Fruit fly (Drosophila melanogaster): ENCODE results near the gene Hr38.

The Hr38 gene

DNA sequence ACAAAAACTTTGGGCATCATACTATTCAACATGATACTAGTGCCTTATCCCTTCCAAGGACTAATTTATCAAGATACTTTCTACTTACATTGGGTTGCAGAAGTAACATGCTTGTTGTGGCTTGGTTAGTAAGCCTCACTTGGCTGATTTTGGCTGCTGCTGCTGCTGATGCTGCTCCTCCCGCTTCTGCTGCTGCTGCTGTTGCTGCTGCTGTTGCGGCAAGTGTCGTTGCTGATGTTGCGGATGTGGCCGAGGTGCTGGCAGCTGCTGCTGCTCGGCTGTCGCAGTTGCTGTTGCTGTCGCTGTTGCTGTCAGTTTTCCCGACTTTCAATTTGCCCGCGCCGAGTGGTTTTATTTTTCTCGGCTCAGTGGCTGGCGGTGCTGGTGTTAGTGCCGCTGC is 24.3 kb downstream of the Hr38 start:
- TF ChIP-seq ttk (optimal IDR thresholded peaks at IDR 0.05) (no peak), psq (optimal IDR thresholded peaks at IDR 0.05) (no peak), Myc (optimal IDR thresholded peaks at IDR 0.05) (no peak), Sin3A (optimal IDR thresholded peaks at IDR 0.05) (no peak), h (optimal IDR thresholded peaks at IDR 0.05) (no peak), insv (optimal IDR thresholded peaks at IDR 0.05) (no peak)

DNA sequence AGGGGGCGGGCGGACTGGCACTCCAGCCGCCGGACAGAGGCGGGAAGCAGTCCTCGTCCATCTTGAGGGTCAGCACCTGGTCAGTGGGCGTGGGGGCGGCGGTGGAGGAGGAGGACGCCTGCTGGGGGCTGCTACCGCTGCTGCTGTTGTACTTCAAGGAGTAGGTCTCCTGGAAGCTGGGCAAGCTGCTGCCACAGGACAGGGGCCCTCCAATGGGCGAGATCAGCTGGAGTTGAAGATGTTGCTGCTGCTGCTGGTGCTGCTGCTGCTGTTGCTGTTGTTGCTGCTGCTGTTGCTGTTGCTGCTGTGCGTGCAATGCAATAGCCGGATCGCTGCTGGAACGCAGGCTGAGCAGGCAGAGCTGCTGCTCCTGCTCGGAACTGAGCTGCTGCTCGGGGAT is 25.7 kb downstream of the Hr38 start:
- TF ChIP-seq Myc (optimal IDR thresholded peaks at IDR 0.05) (no peak), Sin3A (optimal IDR thresholded peaks at IDR 0.05) (no peak), insv (optimal IDR thresholded peaks at IDR 0.05) (no peak), h (optimal IDR thresholded peaks at IDR 0.05) (no peak), psq (optimal IDR thresholded peaks at IDR 0.05) (no peak)

DNA sequence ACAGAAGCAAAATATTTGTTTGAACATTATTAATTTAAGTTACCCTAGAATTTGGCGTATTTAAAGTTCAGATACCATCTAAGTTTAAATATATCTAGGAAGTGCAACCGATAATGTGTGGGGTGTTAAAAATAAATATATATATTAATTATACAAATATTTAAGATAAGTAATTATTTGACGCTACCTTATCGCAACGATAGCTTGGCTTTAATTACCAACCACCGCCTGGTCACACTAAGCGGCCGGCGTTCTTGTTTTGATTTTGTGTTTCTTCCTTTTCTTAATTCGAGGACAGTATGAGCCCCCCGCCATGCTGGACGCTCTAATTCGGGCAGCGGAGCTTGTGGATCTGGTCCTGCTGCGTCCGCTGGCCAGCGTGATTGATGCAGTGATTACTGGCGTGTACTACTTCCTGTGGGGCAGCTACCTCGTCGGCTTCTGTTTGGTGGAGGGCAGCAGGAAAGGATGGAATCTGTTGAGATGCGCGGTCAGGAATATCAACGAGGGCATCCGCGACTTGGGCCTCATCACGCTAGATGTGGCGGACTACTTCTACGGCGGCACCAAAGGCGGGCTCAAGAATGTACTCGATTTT is 32.2 kb downstream of the Hr38 start, which contains the start of gene CG2617:
TSS of gene CG2617 (plus strand) at position 233 of the 598 bp plus-strand sequence.
- no peak for TF ChIP-seq psq (optimal IDR thresholded peaks at IDR 0.05)
- TF ChIP-seq Sin3A (optimal IDR thresholded peaks at IDR 0.05): no peak
- TF ChIP-seq ttk (optimal IDR thresholded peaks at IDR 0.05): no peak
- TF ChIP-seq Myc (optimal IDR thresholded peaks at IDR 0.05): no peak
- TF ChIP-seq h (optimal IDR thresholded peaks at IDR 0.05): no peak
- TF ChIP-seq insv (optimal IDR thresholded peaks at IDR 0.05): no peak

DNA sequence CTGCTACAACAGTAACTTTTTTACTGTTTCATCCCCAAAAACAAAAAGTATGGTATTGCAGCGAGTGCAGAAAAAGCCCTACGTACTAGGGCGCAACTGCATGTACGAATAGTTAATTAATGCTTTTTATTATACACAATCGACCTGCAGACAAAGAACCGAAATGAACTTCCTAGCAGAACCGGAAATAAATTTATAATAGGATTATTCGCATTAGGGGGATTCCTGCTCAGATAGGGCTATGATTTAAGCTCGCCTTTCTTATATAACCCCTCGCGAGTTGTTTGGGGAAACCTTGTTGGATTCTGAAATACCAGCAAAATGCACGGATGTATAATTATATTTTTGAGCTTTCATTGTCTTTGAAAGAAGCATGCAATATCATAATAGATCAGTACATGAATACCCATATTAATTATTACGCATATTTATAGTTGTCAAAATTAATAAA is 32.7 kb downstream of the Hr38 start, which contains the start of gene Cen:
TSS of gene Cen (minus strand) at position 199 of the 451 bp plus-strand sequence.
- TF ChIP-seq Sin3A (optimal IDR thresholded peaks at IDR 0.05): no peak
- no peak for TF ChIP-seq ttk (optimal IDR thresholded peaks at IDR 0.05)
- TF ChIP-seq psq (optimal IDR thresholded peaks at IDR 0.05): no peak
- TF ChIP-seq Myc (optimal IDR thresholded peaks at IDR 0.05): no peak
- TF ChIP-seq insv (optimal IDR thresholded peaks at IDR 0.05): no peak
- TF ChIP-seq h (optimal IDR thresholded peaks at IDR 0.05): no peak

DNA sequence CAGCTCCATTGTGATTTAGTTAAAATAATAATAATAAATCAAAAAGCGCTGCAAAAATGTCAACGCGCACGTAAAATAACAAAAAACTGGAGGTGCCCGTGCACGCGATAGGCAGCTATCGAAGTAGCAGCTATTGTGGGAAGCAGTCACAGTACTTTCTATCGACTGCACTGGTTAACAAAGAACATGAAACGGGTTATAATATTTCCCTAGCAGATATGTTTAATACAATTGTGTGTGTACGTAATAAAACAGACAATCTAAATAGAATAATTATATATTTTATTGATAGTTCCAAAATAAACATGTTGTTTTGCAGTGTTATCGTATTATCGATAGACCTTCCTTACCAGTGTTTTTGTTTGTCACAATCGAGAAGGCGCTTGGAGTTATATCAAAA is 38.5 kb downstream of the Hr38 start, which contains the start of the genes CG31678 and IKKepsilon:
TSS of gene CG31678 (minus strand) at position 67 of the 400 bp plus-strand sequence.
TSS of gene IKKepsilon (plus strand) at position 171 of the 400 bp plus-strand sequence.
- TF ChIP-seq ttk (optimal IDR thresholded peaks at IDR 0.05) (no peak), h (optimal IDR thresholded peaks at IDR 0.05) (no peak), psq (optimal IDR thresholded peaks at IDR 0.05) (no peak)

DNA sequence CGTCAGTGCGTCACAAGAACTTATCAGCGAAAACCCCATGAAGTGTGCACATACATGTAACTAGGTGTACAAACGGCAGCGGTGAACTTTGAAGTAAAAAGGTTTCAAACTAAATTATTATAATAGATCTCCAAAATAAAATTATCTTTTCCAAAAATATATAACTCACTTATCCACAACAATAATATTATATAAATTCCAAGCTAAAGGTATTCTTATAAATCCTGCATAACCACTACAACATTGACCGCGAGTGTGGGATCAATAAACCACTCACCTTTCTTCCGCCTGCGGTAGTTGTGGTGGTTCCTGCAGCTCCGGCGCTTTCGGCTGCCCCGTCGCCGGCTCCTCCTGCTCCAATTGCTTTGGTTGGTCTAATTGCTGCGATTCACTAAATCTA is 39.7 kb downstream of the Hr38 start:
- TF ChIP-seq insv (optimal IDR thresholded peaks at IDR 0.05): no peak
- TF ChIP-seq Myc (optimal IDR thresholded peaks at IDR 0.05): no peak

DNA sequence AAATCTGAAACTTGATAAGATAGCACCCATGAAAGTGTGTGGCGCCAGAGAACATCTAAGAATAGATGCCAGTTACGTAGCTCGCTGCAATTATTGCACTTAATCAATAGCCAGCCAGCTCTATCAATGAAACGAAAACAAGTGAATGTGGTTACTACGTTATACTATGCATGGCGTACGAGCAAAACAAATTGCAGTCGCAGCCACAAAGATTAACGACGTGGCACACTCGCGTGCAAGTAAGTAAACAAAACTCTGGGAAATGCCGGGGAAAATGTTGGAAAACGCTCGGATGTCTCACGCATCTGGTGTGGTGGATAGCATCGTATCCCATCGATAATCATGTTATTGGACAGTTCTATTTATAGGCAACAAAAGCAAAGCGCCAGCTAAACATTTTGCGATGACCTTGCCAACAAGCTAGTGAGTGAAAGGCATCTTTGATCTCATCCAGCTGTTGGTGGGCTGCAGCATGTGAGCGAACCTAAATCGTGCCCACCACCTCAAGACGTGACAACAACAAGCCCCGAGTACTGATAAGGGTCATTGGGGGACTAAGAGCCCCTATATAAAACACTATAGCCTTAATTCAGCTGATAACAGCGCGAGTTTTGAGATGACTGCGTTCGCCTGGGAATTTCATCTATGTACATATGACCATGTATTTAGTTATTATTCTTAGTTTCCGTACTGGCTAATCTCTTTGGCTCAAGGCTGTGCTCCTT is 40.5 kb downstream of the Hr38 start:
- TF ChIP-seq ttk (optimal IDR thresholded peaks at IDR 0.05) (no peak), Myc (optimal IDR thresholded peaks at IDR 0.05) (no peak), h (optimal IDR thresholded peaks at IDR 0.05) (no peak), Sin3A (optimal IDR thresholded peaks at IDR 0.05) (no peak), insv (optimal IDR thresholded peaks at IDR 0.05) (no peak), psq (optimal IDR thresholded peaks at IDR 0.05) (no peak)

DNA sequence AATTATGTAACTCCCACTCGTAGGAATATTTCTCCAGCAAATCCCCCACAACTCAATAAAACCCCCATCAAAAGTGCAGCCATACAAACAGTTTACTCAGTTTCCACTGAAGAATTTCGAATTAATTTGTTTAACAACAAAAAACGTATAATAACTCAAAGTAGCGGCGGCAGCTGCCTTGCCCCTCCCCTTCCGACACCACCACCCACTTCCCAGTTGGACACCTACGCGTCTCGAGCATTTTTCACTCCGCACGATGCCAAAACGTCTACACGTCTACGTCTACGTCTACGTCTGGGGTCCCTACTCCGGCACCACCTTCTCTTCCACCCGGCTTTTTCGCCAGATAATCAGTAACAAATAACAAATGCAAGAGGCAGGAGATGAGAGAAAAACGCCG is 43.2 kb downstream of the Hr38 start:
- TF ChIP-seq insv (optimal IDR thresholded peaks at IDR 0.05): no peak
- no peak for TF ChIP-seq ttk (optimal IDR thresholded peaks at IDR 0.05)
- no peak for TF ChIP-seq h (optimal IDR thresholded peaks at IDR 0.05)
- TF ChIP-seq Sin3A (optimal IDR thresholded peaks at IDR 0.05): no peak
- no peak for TF ChIP-seq psq (optimal IDR thresholded peaks at IDR 0.05)
- no peak for TF ChIP-seq Myc (optimal IDR thresholded peaks at IDR 0.05)

DNA sequence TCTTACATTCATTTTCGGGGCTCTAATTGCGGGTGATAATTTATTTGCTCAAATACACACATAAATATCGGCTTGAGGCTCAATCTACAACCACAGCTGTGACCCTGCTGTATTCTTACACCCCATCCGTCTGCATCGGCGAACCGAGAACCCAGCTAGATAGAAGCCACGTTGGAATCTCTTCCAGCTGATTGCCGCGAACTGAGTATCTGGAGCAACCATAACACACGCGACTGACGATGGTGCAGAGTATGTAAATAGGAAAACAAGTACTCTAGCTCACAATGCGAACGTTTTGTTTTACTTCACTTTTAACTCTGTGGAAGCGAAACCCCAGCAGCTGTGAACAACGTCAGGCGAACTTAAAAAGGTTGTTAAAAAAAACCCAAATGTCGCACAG is 50.0 kb downstream of the Hr38 start:
- no peak for TF ChIP-seq h (optimal IDR thresholded peaks at IDR 0.05)
- TF ChIP-seq Sin3A (optimal IDR thresholded peaks at IDR 0.05): no peak
- TF ChIP-seq insv (optimal IDR thresholded peaks at IDR 0.05): no peak
- TF ChIP-seq ttk (optimal IDR thresholded peaks at IDR 0.05): no peak
- no peak for TF ChIP-seq psq (optimal IDR thresholded peaks at IDR 0.05)
- TF ChIP-seq Myc (optimal IDR thresholded peaks at IDR 0.05): no peak

DNA sequence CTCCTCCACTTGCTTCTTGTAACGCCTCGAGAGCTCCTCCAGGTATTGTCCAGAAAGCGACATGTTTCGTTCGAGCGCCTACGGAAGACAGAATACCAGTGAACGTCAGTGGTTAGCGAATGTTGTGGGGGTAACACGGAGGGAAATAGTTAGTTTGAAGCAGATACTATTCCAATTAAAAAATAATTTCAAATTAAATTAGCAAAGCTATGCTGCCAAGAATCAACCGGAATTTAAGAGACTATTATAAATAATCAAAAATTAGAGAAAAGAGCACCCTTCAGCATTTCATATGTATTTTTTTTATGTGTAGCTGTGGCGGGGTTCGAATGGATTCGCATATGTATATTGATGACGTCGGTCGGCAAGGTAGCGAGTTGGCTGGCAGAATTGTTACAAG is 53.3 kb downstream of the Hr38 start:
- no peak for TF ChIP-seq h (optimal IDR thresholded peaks at IDR 0.05)
- no peak for TF ChIP-seq psq (optimal IDR thresholded peaks at IDR 0.05)
- TF ChIP-seq ttk (optimal IDR thresholded peaks at IDR 0.05): no peak
- no peak for TF ChIP-seq Sin3A (optimal IDR thresholded peaks at IDR 0.05)
- no peak for TF ChIP-seq Myc (optimal IDR thresholded peaks at IDR 0.05)
- TF ChIP-seq insv (optimal IDR thresholded peaks at IDR 0.05): no peak

DNA sequence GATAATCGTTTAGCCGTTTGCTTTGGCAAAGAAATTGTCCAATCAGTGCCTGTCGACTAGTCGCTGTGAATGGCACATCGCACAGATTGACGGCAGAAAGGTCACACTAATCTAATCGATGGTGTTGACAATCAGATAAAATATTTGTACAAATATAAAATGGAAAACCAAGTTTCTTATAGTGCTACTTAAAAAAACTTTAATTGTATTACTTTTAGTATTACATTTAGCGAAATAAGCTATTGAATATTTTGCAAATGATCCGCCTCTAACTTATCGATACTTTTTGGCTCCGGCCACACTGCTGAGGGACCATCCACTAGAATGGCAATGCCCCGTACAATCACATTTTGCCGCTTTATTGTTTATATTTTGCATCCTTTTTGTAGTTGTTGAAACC is 58.3 kb downstream of the Hr38 start, which contains the start of the genes brun and CG2614:
TSS of gene brun (minus strand) at position 69 of the 400 bp plus-strand sequence.
TSS of gene CG2614 (plus strand) at position 317 of the 400 bp plus-strand sequence.
- no peak for TF ChIP-seq h (optimal IDR thresholded peaks at IDR 0.05)
- no peak for TF ChIP-seq Myc (optimal IDR thresholded peaks at IDR 0.05)
- no peak for TF ChIP-seq insv (optimal IDR thresholded peaks at IDR 0.05)
- no peak for TF ChIP-seq psq (optimal IDR thresholded peaks at IDR 0.05)
- TF ChIP-seq ttk (optimal IDR thresholded peaks at IDR 0.05): no peak
- no peak for TF ChIP-seq Sin3A (optimal IDR thresholded peaks at IDR 0.05)

DNA sequence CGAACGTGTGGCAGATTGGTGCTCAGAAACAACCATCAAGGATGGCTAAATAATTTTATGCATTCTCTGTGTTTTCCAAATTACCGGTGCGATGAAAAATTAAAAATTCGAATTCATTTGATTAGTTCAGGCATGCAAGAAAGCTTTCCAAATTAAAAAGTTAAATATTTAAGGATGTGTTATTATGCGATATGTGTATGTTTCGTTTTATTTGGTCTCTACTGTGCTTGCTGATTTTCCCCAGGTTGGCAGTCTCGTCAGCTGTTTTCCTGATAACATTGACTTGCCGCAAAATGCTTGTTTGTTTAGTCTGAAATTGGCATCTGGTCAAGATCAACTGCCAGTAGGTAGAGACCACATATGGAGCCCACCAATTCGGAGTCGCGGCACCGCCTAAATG is 64.5 kb downstream of the Hr38 start, which contains the start of gene CG2611:
TSS of gene CG2611 (plus strand) at position 299 of the 400 bp plus-strand sequence.
- TF ChIP-seq Sin3A (optimal IDR thresholded peaks at IDR 0.05) (no peak), Myc (optimal IDR thresholded peaks at IDR 0.05) (no peak), insv (optimal IDR thresholded peaks at IDR 0.05) (no peak), psq (optimal IDR thresholded peaks at IDR 0.05) (no peak), h (optimal IDR thresholded peaks at IDR 0.05) (no peak), ttk (optimal IDR thresholded peaks at IDR 0.05) (no peak)

Measured in Kc167 (cell line).